Worm (Caenorhabditis elegans): ENCODE results near the gene tag-51.
A peak's percentile ranks its signal among the peaks of the same experiment; 100 is the strongest.

tag-51 gene

ce11 chrIII:832855-833504 is 21.0 kb upstream of the tag-51 start, which contains the start of gene zip-2 (continued):
- no peak for TF ChIP-seq lin-39 (tag; optimal IDR thresholded peaks at IDR 0.05)
- TF ChIP-seq ztf-7 (tag; optimal IDR thresholded peaks at IDR 0.05): peak; percentile 7
- peak; percentile 89 for TF ChIP-seq hlh-11 (tag; optimal IDR thresholded peaks at IDR 0.05)
- TF ChIP-seq mes-2 (tag; optimal IDR thresholded peaks at IDR 0.05; ENCODE audit: poor library complexity, severe bottlenecking): peak; percentile 43
- TF ChIP-seq F49E8.2 (tag; optimal IDR thresholded peaks at IDR 0.05; ENCODE audit: borderline replicate concordance): no peak
- no peak for TF ChIP-seq daf-19 (GFP tag; conservative IDR thresholded peaks at IDR 0.05)
- no peak for TF ChIP-seq egl-43 (GFP tag; IDR thresholded peaks at IDR 0.05)
- no peak for TF ChIP-seq dmd-8 (GFP tag; IDR thresholded peaks at IDR 0.05)
- no peak for TF ChIP-seq ceh-44 (GFP tag; IDR thresholded peaks at IDR 0.05)
- TF ChIP-seq nhr-237 (tag; optimal IDR thresholded peaks at IDR 0.05): no peak
- TF ChIP-seq skn-1 (tag; optimal IDR thresholded peaks at IDR 0.05): no peak
- TF ChIP-seq dve-1 (tag; optimal IDR thresholded peaks at IDR 0.05; ENCODE audit: insufficient read depth): peak; percentile 95
- TF ChIP-seq unc-130 (GFP tag; optimal IDR thresholded peaks at IDR 0.05): no peak
- no peak for TF ChIP-seq rbr-2 (tag; optimal IDR thresholded peaks at IDR 0.05)
- TF ChIP-seq zip-2 (tag; optimal IDR thresholded peaks at IDR 0.05): no peak
- no peak for TF ChIP-seq ceh-82 (tag; optimal IDR thresholded peaks at IDR 0.05)
- TF ChIP-seq set-16 (GFP tag; IDR thresholded peaks at IDR 0.05): no peak
- no peak for TF ChIP-seq mdt-29 (GFP tag; IDR thresholded peaks at IDR 0.05)
- no peak for TF ChIP-seq snpc-1.2 (GFP tag; IDR thresholded peaks at IDR 0.05)
- TF ChIP-seq zag-1 (tag; optimal IDR thresholded peaks at IDR 0.05): no peak
- TF ChIP-seq nhr-102 (tag; optimal IDR thresholded peaks at IDR 0.05): peak; percentile 29
- no peak for TF ChIP-seq egl-27 (tag; optimal IDR thresholded peaks at IDR 0.05)
- no peak for TF ChIP-seq nhr-41 (GFP tag; IDR thresholded peaks at IDR 0.05)
- TF ChIP-seq nhr-77 (tag; optimal IDR thresholded peaks at IDR 0.05): peak; percentile 71
- TF ChIP-seq Y105C5A.15 (GFP tag; IDR thresholded peaks at IDR 0.05): no peak
- no peak for TF ChIP-seq F10B5.3 (tag; optimal IDR thresholded peaks at IDR 0.05)
- no peak for TF ChIP-seq cey-2 (tag; optimal IDR thresholded peaks at IDR 0.05; ENCODE audit: borderline replicate concordance, insufficient read depth)
- peak; percentile 45 for TF ChIP-seq jun-1 (tag; optimal IDR thresholded peaks at IDR 0.05)
- TF ChIP-seq fos-1 (tag; optimal IDR thresholded peaks at IDR 0.05): no peak
- peak; percentile 38 for TF ChIP-seq T20F7.1 (GFP tag; optimal IDR thresholded peaks at IDR 0.05)
- TF ChIP-seq aly-2 (tag; optimal IDR thresholded peaks at IDR 0.05): no peak
- no peak for TF ChIP-seq hmg-1.1 (GFP tag; IDR thresholded peaks at IDR 0.05)
- TF ChIP-seq arid-1 (GFP tag; conservative IDR thresholded peaks at IDR 0.05): no peak
- no peak for TF ChIP-seq ces-1 (GFP tag; optimal IDR thresholded peaks at IDR 0.05)
- no peak for TF ChIP-seq snpc-4 (tag; optimal IDR thresholded peaks at IDR 0.05)
- TF ChIP-seq pha-4 (GFP tag; IDR thresholded peaks at IDR 0.05): no peak
- peak; percentile 25 for TF ChIP-seq pha-4 (tag; optimal IDR thresholded peaks at IDR 0.05)
- TF ChIP-seq fkh-10 (GFP tag; optimal IDR thresholded peaks at IDR 0.05): no peak
- TF ChIP-seq spr-1 (tag; optimal IDR thresholded peaks at IDR 0.05): no peak
- no peak for TF ChIP-seq hif-1 (tag; optimal IDR thresholded peaks at IDR 0.05)
- TF ChIP-seq nhr-11 (tag; optimal IDR thresholded peaks at IDR 0.05): peak; percentile 33
- TF ChIP-seq F44E2.7 (GFP tag; IDR thresholded peaks at IDR 0.05): no peak
- TF ChIP-seq unc-39 (tag; optimal IDR thresholded peaks at IDR 0.05): no peak
- peak; percentile 91 for TF ChIP-seq aha-1 (tag)
- TF ChIP-seq ceh-28 (tag; optimal IDR thresholded peaks at IDR 0.05): no peak
- TF ChIP-seq zfp-3 (GFP tag; conservative IDR thresholded peaks at IDR 0.05): no peak
- TF ChIP-seq ceh-20 (GFP tag; IDR thresholded peaks at IDR 0.05): no peak
- peak; percentile 53 for TF ChIP-seq nhr-48 (tag; optimal IDR thresholded peaks at IDR 0.05)
- TF ChIP-seq ama-1 (optimal IDR thresholded peaks at IDR 0.05): no peak
- TF ChIP-seq unc-62 (GFP tag; optimal IDR thresholded peaks at IDR 0.05 in 1 of 2): peak in 1 of 2 experiments; percentile 79
- TF ChIP-seq unc-62 (tag; optimal IDR thresholded peaks at IDR 0.05): no peak
- TF ChIP-seq daf-12 (tag; optimal IDR thresholded peaks at IDR 0.05): no peak
